Fruit fly (Drosophila melanogaster) S2 (cell line): ENCODE data around the gene Oatp30B.

Experiments used
- CG8478 ChIP-seq: fragments of >200 bp; optimal IDR thresholded peaks from 2 replicates; lab custom pipeline; 2018
- CTCF ChIP-seq, 2 experiments: fragments of >200 bp; optimal IDR thresholded peaks; 2 replicates each; lab custom pipeline; 2018

The Oatp30B gene

dm6 chr2L:9520886-9521868, at the start of gene Oatp30B:
Oatp30B (plus strand) TSS chr2L:9521210.
- TF ChIP-seq CTCF (optimal IDR thresholded peaks at IDR 0.05; lab: Kevin White, UChicago): peak; percentile 1 to 60
- TF ChIP-seq CG8478 (lab: Kevin White, UChicago): no peak

DNA sequence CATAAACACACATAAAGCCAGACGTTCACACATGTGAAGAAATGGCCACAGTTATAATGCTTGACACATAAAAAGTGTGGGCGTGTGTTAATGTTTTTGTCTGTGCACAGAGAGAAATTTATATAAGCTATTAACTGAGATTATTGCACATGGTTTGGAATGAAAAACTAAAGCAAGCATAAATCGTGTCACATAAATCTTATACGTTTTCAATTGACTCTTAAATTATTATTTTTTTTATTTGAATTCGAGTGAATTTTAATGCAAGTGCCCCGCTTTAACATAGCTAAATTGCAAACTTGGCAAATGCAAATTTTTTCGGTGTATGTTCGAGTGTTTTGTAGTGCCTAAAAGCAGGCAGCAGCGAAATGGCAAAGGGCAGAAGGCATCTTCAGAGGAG, 33.5 kb upstream of the Oatp30B start:
- TF ChIP-seq CTCF (optimal IDR thresholded peaks at IDR 0.05; lab: Kevin White, UChicago) (no peak), CG8478 (lab: Kevin White, UChicago) (no peak)

- TF ChIP-seq CG8478 (lab: Kevin White, UChicago) (no peak), CTCF (optimal IDR thresholded peaks at IDR 0.05; lab: Kevin White, UChicago) (no peak)
Observed at dm6 chr2L:9490788-9491187, 30.2 kb upstream of the Oatp30B start.

DNA sequence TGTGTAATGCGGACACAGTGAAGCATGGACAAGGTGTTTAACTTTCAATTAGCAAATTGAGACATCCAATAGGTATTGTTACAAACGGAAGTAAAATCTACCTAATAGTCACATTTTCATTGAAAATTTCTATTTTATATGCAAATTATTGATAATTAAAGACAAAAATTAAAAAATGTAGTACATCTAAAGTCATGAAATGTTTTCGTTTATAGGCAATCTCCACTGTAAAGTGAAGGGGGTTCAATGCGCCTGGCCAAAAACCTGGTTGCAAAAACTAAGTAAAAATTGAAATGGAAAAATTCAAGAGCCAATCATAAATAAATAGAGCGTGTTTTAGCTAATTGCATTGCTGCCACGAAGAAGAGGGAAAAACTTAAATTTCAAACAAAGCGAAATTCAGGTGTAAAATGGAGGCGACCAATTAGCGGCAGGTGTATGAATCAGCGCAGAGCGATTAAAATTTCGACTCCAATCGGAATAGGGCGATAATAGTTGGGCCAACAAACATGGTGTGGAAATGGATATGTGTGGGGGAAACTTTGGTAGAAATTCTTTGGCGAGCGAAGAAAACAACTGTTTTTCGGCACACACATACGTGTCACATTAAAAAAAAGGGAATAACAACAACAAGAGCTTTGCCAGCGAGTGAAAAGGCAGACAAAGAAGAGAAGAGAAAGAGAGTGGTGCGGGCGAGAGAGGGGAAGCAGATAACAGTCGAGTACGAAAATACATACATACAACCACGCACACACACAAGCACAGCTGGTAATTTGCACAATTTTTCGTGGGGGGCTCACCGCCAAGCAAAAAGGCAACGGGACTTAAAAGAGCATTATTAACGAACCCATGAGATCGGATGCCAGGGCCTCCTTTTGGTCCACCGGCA, 27.4 kb upstream of the Oatp30B start:
- TF ChIP-seq CTCF (optimal IDR thresholded peaks at IDR 0.05; lab: Kevin White, UChicago) (no peak), CG8478 (lab: Kevin White, UChicago) (no peak)

DNA sequence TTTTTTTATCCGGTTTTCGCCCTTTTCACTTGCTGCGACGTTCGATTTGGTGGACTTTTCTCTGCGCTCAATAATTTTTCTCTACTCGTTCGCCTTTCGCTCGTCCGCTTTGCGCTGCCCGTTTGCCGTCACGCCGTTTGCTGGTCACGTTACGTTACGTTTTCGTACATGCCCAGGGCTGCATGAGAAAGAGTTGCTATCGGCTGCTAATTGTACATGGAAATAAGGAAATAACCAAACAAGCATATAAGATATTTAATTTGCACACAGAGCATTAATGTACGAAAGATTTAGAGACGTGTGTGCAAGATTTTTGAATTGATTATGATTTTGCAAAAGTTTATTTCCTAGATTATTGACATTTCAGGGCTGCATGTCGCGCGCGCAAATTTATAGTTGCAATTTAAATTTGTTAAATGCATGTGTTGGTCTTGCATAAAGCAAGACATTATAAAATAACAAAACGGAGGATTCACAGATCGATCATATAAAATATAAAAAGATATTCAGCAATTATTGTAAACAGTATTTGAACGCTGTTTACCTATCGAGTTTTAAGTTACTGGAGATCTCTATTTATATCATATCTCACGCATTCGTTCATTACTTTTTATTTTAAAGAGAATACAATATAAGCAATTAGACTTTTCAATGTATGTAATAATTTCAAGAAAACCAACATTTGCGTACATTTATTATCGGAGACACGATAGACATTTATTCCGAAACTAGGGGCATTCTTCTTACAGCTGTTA, 26.2 kb upstream of the Oatp30B start, which contains the start of gene Gdi:
Gdi (minus strand) TSS at position 214 of the 755 bp plus-strand sequence.
- TF ChIP-seq CG8478 (lab: Kevin White, UChicago) (no peak), CTCF (optimal IDR thresholded peaks at IDR 0.05; lab: Kevin White, UChicago) (no peak)

- TF ChIP-seq CG8478 (lab: Kevin White, UChicago) (no peak), CTCF (optimal IDR thresholded peaks at IDR 0.05; lab: Kevin White, UChicago) (no peak)
Observed at dm6 chr2L:9495418-9495779, 25.6 kb upstream of the Oatp30B start, which contains the start of gene CG33298. CG33298 (plus strand) TSS chr2L:9495474.

- TF ChIP-seq CG8478 (lab: Kevin White, UChicago) (no peak), CTCF (optimal IDR thresholded peaks at IDR 0.05; lab: Kevin White, UChicago) (no peak)
Observed at dm6 chr2L:9495870-9496269, 25.1 kb upstream of the Oatp30B start.

DNA sequence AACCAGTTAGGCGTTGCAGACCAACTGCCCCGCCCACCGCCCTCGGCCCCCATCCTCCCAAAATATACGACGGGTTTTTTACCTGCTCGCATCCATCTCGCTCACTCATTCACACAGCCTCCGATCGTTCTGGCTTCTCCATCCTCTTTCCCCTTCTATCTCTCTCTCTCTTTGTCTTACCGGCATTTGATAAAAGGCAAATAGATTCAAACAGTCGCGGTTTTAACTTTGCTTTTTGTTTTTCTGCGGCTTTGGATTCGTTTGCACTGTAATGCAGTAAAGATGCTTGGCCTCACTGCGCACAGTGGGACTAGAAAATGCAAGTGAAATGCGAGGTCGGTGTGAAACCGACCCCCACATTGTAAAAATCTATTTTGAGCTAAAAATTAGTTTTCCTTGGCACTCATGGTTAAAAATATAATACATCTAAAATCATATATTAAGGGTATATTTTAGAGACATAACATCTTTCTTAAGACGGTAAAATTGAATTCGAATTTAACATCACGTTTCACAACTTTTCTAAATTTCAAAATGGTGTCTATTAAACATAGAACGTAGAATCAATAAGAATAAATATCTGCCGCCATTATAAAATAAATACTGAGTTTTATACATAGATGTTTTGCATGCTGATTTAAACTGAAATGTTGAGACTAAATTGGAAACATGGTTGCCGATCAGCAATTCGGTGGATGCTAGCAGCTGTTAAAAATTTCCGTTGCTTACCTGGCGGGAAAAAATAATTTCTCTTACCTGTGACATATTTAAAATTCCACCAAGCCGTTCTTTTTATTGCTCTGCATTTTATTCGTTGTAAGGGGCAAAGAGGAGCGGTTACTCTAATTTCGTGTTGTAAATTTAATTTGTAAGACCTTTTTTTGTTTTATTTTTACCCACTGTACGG, 24.4 kb upstream of the Oatp30B start:
- TF ChIP-seq CTCF (optimal IDR thresholded peaks at IDR 0.05; lab: Kevin White, UChicago): no peak
- TF ChIP-seq CG8478 (lab: Kevin White, UChicago): no peak

DNA sequence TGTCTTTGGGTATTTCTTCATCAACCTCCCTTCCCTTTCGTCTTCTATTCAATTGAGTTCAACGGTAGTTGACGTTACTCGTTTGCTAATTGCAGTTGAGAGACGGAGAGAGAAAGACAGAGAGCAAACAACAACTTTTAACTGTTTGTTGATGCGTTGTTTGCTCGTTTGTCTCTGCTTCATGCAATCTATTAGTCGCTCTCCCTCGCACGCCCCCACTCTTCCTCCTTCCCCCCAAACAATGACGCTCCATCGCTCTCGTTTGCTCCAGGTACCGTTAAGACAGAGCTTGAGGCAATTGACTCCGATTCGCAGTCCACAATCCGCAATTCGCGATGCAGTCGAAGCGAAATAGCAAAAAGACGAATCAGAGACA, 23.7 kb upstream of the Oatp30B start:
- TF ChIP-seq CTCF (optimal IDR thresholded peaks at IDR 0.05; lab: Kevin White, UChicago) (no peak), CG8478 (lab: Kevin White, UChicago) (no peak)

DNA sequence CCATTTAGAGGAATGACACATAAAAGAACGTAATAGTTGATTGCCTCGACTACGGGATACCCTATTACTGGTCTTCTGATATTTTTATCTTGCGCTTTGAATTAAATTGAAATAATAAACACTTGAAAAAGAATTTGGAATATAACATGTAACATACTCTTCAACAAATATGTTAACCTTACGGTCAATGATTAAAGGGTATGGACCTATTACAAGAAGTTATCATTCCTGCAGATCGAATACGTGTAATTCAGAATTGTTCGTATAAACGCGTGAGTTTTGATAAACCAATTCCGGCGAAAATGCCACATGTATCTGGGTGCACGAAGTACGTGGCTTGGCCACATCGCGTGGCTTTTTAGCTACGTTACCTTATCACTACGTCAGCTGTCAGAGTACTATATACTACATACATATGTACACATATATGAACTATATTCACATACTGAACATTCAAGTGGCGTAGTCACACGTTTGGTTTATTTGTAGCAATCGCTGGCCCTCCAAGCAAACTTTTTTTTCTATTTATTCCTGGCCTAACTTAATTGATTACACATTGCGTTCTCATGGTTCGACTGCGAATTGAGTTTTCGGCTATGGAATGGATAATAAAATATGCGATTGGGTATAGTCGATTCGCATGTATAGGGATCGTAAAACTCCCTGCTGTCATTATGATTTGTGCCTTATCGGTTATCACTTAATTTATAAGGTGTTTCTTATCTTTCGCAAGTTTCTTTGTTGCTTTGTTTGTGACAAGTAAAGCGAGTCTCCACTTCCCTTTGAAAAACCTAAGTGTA, 22.6 kb upstream of the Oatp30B start:
- TF ChIP-seq CTCF (optimal IDR thresholded peaks at IDR 0.05; lab: Kevin White, UChicago) (no peak), CG8478 (lab: Kevin White, UChicago) (no peak)

DNA sequence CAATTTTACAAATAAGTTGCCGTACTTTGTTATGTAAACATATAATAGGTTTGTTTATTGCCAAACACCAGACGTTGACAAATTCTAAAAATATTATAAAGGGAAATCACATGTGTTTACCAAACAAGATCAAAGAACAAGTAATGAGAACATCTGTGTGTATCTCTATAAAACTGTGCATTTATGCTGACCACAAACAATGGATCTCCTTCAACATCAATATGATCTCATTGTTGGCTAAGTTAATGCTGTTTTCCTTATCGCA, 22.1 kb upstream of the Oatp30B start:
- no peak for TF ChIP-seq CTCF (optimal IDR thresholded peaks at IDR 0.05; lab: Kevin White, UChicago)
- no peak for TF ChIP-seq CG8478 (lab: Kevin White, UChicago)

- TF ChIP-seq CG8478 (lab: Kevin White, UChicago) (no peak), CTCF (optimal IDR thresholded peaks at IDR 0.05; lab: Kevin White, UChicago) (no peak)
Observed at dm6 chr2L:9500454-9500853, 20.6 kb upstream of the Oatp30B start.
